Worm (Caenorhabditis elegans) whole organism, young adult: ENCODE data around the gene F53F4.11.

Experiments used
- B0336.3 ChIP-seq: fragments of 200-800 bp; sonication (Bioruptor generic); IDR thresholded peaks from 2 replicates; pipeline ENCODE4 v1.3.6; 2022; ENCODE audit warnings: missing genetic modification characterization, missing compliant biosample characterization
- C06A6.2 ChIP-seq: fragments of 200-800 bp; sonication (Bioruptor generic); conservative IDR thresholded peaks from 2 replicates; pipeline ENCODE4 v1.3.6; 2022; ENCODE audit warnings: missing genetic modification characterization, missing compliant biosample characterization
- D2030.7 ChIP-seq: fragments of 200-800 bp; sonication (Bioruptor generic); IDR thresholded peaks from 2 replicates; pipeline ENCODE4 v1.3.6; 2022; ENCODE audit warnings: missing genetic modification reagents, missing genetic modification characterization, missing compliant biosample characterization
- F22D6.2 ChIP-seq: sonication (generic microtip); optimal IDR thresholded peaks from 2 replicates; lab custom pipeline; 2016; ENCODE audit warnings: mild to moderate bottlenecking, missing genetic modification characterization, missing compliant biosample characterization
- F23B12.7 ChIP-seq: sonication (generic microtip); optimal IDR thresholded peaks from 2 replicates; lab custom pipeline; 2017; ENCODE audit warnings: missing genetic modification characterization, mild to moderate bottlenecking, missing compliant biosample characterization, antibody characterized with exemption, moderate library complexity; ENCODE audit not compliant: insufficient read depth
- Y53G8AR.9 ChIP-seq: fragments of 200-800 bp; sonication (Bioruptor generic); conservative IDR thresholded peaks from 2 replicates; pipeline ENCODE4 v1.3.6; 2022; ENCODE audit warnings: missing genetic modification reagents, missing genetic modification characterization, missing compliant biosample characterization
- Y67H2A.10 ChIP-seq: fragments of 200-800 bp; sonication (Bioruptor generic); conservative IDR thresholded peaks from 2 replicates; pipeline ENCODE4 v1.3.6; 2022; ENCODE audit warnings: missing genetic modification reagents, missing genetic modification characterization, missing compliant biosample characterization
- Y79H2A.3 ChIP-seq: fragments of 200-800 bp; sonication (Bioruptor generic); conservative IDR thresholded peaks from 2 replicates; pipeline ENCODE4 v1.3.6; 2022; ENCODE audit warnings: missing genetic modification reagents, missing genetic modification characterization, missing compliant biosample characterization
- ZK185.1 ChIP-seq: sonication (generic microtip); optimal IDR thresholded peaks from 2 replicates; lab custom pipeline; 2016; ENCODE audit warnings: mild to moderate bottlenecking, missing genetic modification characterization, missing compliant biosample characterization; ENCODE audit not compliant: poor library complexity, severe bottlenecking
- akir-1 ChIP-seq: fragments of 200-800 bp; sonication (Bioruptor generic); optimal IDR thresholded peaks from 2 replicates; lab custom pipeline; 2018; ENCODE audit warnings: mild to moderate bottlenecking, missing genetic modification characterization, moderate library complexity, missing compliant biosample characterization
- ama-1 ChIP-seq, 3 experiments: fragments of 150-350 bp in 1 of 3; sonication (generic microtip) in 2 of 3; optimal IDR thresholded peaks; 2 replicates each; lab custom pipeline; 2014 to 2018; ENCODE audit warnings: missing biosample characterization in 2 of 3, missing genetic modification characterization in 2 of 3, missing genetic modification reagents in 2 of 3
- aptf-2 ChIP-seq: fragments of 200-800 bp; sonication (Bioruptor generic); conservative IDR thresholded peaks from 2 replicates; pipeline ENCODE4 v1.3.6; 2022; ENCODE audit warnings: missing genetic modification reagents, missing genetic modification characterization, missing compliant biosample characterization
- aptf-3 ChIP-seq: fragments of 200-800 bp; sonication (Bioruptor generic); IDR thresholded peaks from 2 replicates; pipeline ENCODE4 v1.3.6; 2022; ENCODE audit warnings: missing genetic modification characterization, missing compliant biosample characterization
- attf-5 ChIP-seq: fragments of 200-800 bp; sonication (Bioruptor generic); optimal IDR thresholded peaks from 2 replicates; lab custom pipeline; 2018; ENCODE audit warnings: mild to moderate bottlenecking, missing genetic modification characterization, missing compliant biosample characterization
- ceh-91 ChIP-seq: fragments of 200-800 bp; sonication (Bioruptor generic); IDR thresholded peaks from 2 replicates; pipeline ENCODE4 v1.3.6; 2022; ENCODE audit warnings: missing genetic modification reagents, missing genetic modification characterization, missing compliant biosample characterization
- chd-7 ChIP-seq: sonication (generic microtip); optimal IDR thresholded peaks from 2 replicates; lab custom pipeline; 2016; ENCODE audit warnings: mild to moderate bottlenecking, missing genetic modification characterization, moderate library complexity, missing compliant biosample characterization
- dpff-1 ChIP-seq: sonication (generic microtip); optimal IDR thresholded peaks from 2 replicates; lab custom pipeline; 2017; ENCODE audit warnings: mild to moderate bottlenecking, missing genetic modification characterization, missing compliant biosample characterization
- dpl-1 ChIP-seq: fragments of 150-350 bp; optimal IDR thresholded peaks from 2 replicates; lab custom pipeline; 2014; ENCODE audit warnings: missing biosample characterization, missing genetic modification reagents, missing genetic modification characterization
- efl-1 ChIP-seq: fragments of 150-350 bp; optimal IDR thresholded peaks from 2 replicates; lab custom pipeline; 2014; ENCODE audit warnings: missing biosample characterization, missing genetic modification reagents, missing genetic modification characterization
- egl-44 ChIP-seq: fragments of 200-800 bp; sonication (Bioruptor generic); IDR thresholded peaks from 2 replicates; pipeline ENCODE4 v1.3.6; 2022; ENCODE audit warnings: missing genetic modification reagents, missing genetic modification characterization, missing compliant biosample characterization
- ekl-4 ChIP-seq: fragments of 200-800 bp; sonication (Bioruptor generic); IDR thresholded peaks from 2 replicates; pipeline ENCODE4 v1.3.6; 2022; ENCODE audit warnings: missing genetic modification reagents, missing genetic modification characterization, missing compliant biosample characterization
- gei-17 ChIP-seq: fragments of 200-800 bp; sonication (Bioruptor generic); optimal IDR thresholded peaks from 2 replicates; lab custom pipeline; 2018; ENCODE audit warnings: mild to moderate bottlenecking, missing genetic modification characterization, missing compliant biosample characterization
- hmg-1.2 ChIP-seq: fragments of 200-800 bp; sonication (Bioruptor generic); IDR thresholded peaks from 2 replicates; pipeline ENCODE4 v1.3.6; 2022; ENCODE audit warnings: missing genetic modification reagents, missing genetic modification characterization, missing compliant biosample characterization
- lin-26 ChIP-seq: fragments of 200-800 bp; sonication (Bioruptor generic); IDR thresholded peaks from 2 replicates; pipeline ENCODE4 v1.3.6; 2022; ENCODE audit warnings: missing genetic modification reagents, missing genetic modification characterization, missing compliant biosample characterization
- lin-35 ChIP-seq, 3 experiments: fragments of 150-350 bp in 2 of 3; sonication (generic microtip) in 1 of 3; optimal IDR thresholded peaks; 2 replicates each; lab custom pipeline; 2014 to 2018; ENCODE audit warnings: missing biosample characterization in 3 of 3, missing genetic modification characterization in 3 of 3, missing genetic modification reagents in 3 of 3
- lin-40 ChIP-seq: sonication (generic microtip); optimal IDR thresholded peaks from 2 replicates; lab custom pipeline; 2016; ENCODE audit warnings: missing genetic modification characterization, mild to moderate bottlenecking, missing compliant biosample characterization, missing genotype, missing genetic modification reagents
- lin-54 ChIP-seq: fragments of 200-800 bp; sonication (Bioruptor generic); optimal IDR thresholded peaks from 2 replicates; lab custom pipeline; 2018; ENCODE audit warnings: mild to moderate bottlenecking, missing genetic modification characterization, missing compliant biosample characterization
- lsy-27 ChIP-seq: sonication (generic microtip); optimal IDR thresholded peaks from 2 replicates; lab custom pipeline; 2017; ENCODE audit warnings: missing genetic modification characterization, mild to moderate bottlenecking, missing compliant biosample characterization, antibody characterized with exemption, missing genotype, borderline replicate concordance; ENCODE audit not compliant: insufficient read depth
- madf-8 ChIP-seq: fragments of 200-800 bp; sonication (Bioruptor generic); conservative IDR thresholded peaks from 2 replicates; pipeline ENCODE4 v1.3.6; 2022; ENCODE audit warnings: missing genetic modification reagents, missing genetic modification characterization, missing compliant biosample characterization
- mes-4 ChIP-seq: sonication (generic microtip); optimal IDR thresholded peaks from 2 replicates; lab custom pipeline; 2016; ENCODE audit warnings: missing genotype, missing genetic modification characterization, missing compliant biosample characterization
- nfyb-1 ChIP-seq: fragments of 200-800 bp; sonication (Bioruptor generic); IDR thresholded peaks from 2 replicates; pipeline ENCODE4 v1.3.6; 2022; ENCODE audit warnings: missing genetic modification reagents, missing genetic modification characterization, missing compliant biosample characterization
- nhr-27 ChIP-seq: fragments of 200-800 bp; sonication (Bioruptor generic); optimal IDR thresholded peaks from 2 replicates; lab custom pipeline; 2018; ENCODE audit warnings: mild to moderate bottlenecking, missing genetic modification characterization, moderate library complexity, missing compliant biosample characterization
- rcor-1 ChIP-seq: fragments of 200-800 bp; sonication (Bioruptor generic); IDR thresholded peaks from 2 replicates; pipeline ENCODE4 v1.3.6; 2022; ENCODE audit warnings: missing genetic modification reagents, missing genetic modification characterization, missing compliant biosample characterization
- repo-1 ChIP-seq: sonication (generic microtip); optimal IDR thresholded peaks from 2 replicates; lab custom pipeline; 2017; ENCODE audit warnings: mild to moderate bottlenecking, missing genetic modification characterization, missing compliant biosample characterization
- sea-2 ChIP-seq: fragments of 200-800 bp; sonication (Bioruptor generic); IDR thresholded peaks from 2 replicates; pipeline ENCODE4 v1.3.6; 2022; ENCODE audit warnings: missing genetic modification characterization, missing compliant biosample characterization
- snpc-1.1 ChIP-seq: sonication (generic microtip); optimal IDR thresholded peaks from 2 replicates; lab custom pipeline; 2017; ENCODE audit warnings: missing genetic modification characterization, mild to moderate bottlenecking, missing compliant biosample characterization, antibody characterized with exemption, moderate library complexity, missing genotype, missing genetic modification reagents; ENCODE audit not compliant: insufficient read depth
- tbp1 ChIP-seq: fragments of 200-800 bp; sonication (Bioruptor generic); optimal IDR thresholded peaks from 2 replicates; lab custom pipeline; 2018; ENCODE audit warnings: mild to moderate bottlenecking, missing genetic modification characterization, missing compliant biosample characterization
- tbx-9 ChIP-seq: sonication (generic microtip); optimal IDR thresholded peaks from 2 replicates; lab custom pipeline; 2016; ENCODE audit warnings: borderline replicate concordance, missing genetic modification characterization, inconsistent platforms, missing compliant biosample characterization
- unc-130 ChIP-seq: sonication (generic microtip); optimal IDR thresholded peaks from 2 replicates; lab custom pipeline; 2016; ENCODE audit warnings: missing genetic modification reagents, missing genetic modification characterization, missing compliant biosample characterization
- zfh-2 ChIP-seq: fragments of 200-800 bp; sonication (Bioruptor generic); conservative IDR thresholded peaks from 2 replicates; pipeline ENCODE4 v1.3.6; 2022; ENCODE audit warnings: missing genetic modification reagents, missing genetic modification characterization, missing compliant biosample characterization

F53F4.11 gene

DNA sequence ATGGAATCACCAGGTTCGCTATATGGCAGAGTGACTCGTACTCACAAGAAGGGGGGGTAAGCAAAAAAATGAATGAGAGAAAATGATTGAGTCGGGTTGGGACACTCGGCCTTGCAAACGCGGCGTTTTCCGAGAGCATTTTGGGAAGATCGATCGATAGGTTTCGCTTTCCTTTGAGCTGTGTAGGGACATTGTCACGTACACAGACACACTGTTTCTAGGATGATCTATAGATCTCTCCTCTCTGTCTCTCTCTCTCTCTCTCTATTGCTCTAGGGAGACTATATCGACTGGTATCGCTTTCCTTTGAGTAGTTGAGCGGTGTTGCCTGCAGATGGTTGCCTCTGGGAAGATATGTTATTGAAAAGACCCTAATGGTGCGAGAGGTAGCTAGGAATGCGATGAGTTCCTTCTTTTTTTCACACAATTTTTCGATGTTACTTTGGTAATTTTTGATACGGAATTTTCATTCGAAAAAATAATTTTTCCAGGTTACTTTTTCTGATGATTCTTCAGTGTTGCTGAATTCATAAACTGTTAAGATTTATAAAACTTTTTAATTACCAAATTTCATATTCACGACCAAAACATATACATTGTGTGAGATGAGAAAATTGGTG is 25.5 kb upstream of the F53F4.11 start, which contains the start of gene H37A05.4 (continued):
- TF ChIP-seq egl-44 (GFP tag; lab: Robert Waterston, UW) (peak; percentile 56; the same call in 1 of the 2 replicates), C06A6.2 (GFP tag; lab: Robert Waterston, UW) (peak; percentile 57), unc-130 (GFP tag; lab: Kevin White, UChicago) (no peak), gei-17 (GFP tag; lab: Kevin White, UChicago) (no peak), repo-1 (tag; lab: Kevin White, UChicago) (peak; percentile 85), lin-26 (GFP tag; lab: Robert Waterston, UW) (peak; percentile 54), ama-1 (optimal IDR thresholded peaks at IDR 0.05; lab: Kevin White, UChicago) (peak; percentile 66), ama-1 (GFP tag; optimal IDR thresholded peaks at IDR 0.05; lab: Kevin White, UChicago) (peak; percentile 8 to 62), chd-7 (peak; percentile 55), lin-35 (GFP tag; optimal IDR thresholded peaks at IDR 0.05; lab: Kevin White, UChicago) (peak in 1 of 3 experiments; percentile 17), attf-5 (peak; percentile 31), F23B12.7 (tag; lab: Kevin White, UChicago) (no peak), Y53G8AR.9 (GFP tag; lab: Robert Waterston, UW) (peak; percentile 91), F22D6.2 (tag; lab: Kevin White, UChicago) (peak; percentile 5), D2030.7 (peak; percentile 32; the same call in 1 of the 2 replicates), nfyb-1 (GFP tag; lab: Robert Waterston, UW) (peak; percentile 90), efl-1 (no peak), akir-1 (GFP tag; lab: Kevin White, UChicago) (no peak), B0336.3 (GFP tag; lab: Robert Waterston, UW) (peak; percentile 92), Y67H2A.10 (GFP tag; lab: Robert Waterston, UW) (peak; percentile 26; the same call in 1 of the 2 replicates), sea-2 (GFP tag; lab: Robert Waterston, UW) (peak; percentile 15; the same call in 1 of the 2 replicates), nhr-27 (tag; lab: Kevin White, UChicago) (peak; percentile 50), zfh-2 (GFP tag; lab: Robert Waterston, UW) (0 out of 2 replicates have a peak, but pooled peaks have one; percentile 20), ceh-91 (GFP tag; lab: Robert Waterston, UW) (no peak), snpc-1.1 (tag; lab: Kevin White, UChicago) (no peak), lin-54 (GFP tag; lab: Kevin White, UChicago) (peak; percentile 8), hmg-1.2 (GFP tag; lab: Robert Waterston, UW) (peak; percentile 52), tbp1 (peak; percentile 39), dpl-1 (no peak), lin-40 (peak; percentile 65), dpff-1 (peak; percentile 90)

ce11 chrV:13647617-13648016 is 23.3 kb upstream of the F53F4.11 start:
- TF ChIP-seq mes-4 (tag; lab: Kevin White, UChicago) (no peak), madf-8 (GFP tag; lab: Robert Waterston, UW) (0 out of 2 replicates have a peak, but pooled peaks have one; percentile 6), lsy-27 (tag; lab: Kevin White, UChicago) (no peak), aptf-3 (GFP tag; lab: Robert Waterston, UW) (peak; percentile 99), aptf-2 (GFP tag; lab: Robert Waterston, UW) (peak; percentile 99), Y79H2A.3 (GFP tag; lab: Robert Waterston, UW) (0 out of 2 replicates have a peak, but pooled peaks have one; percentile 35), ZK185.1 (tag; lab: Kevin White, UChicago) (no peak), ceh-91 (GFP tag; lab: Robert Waterston, UW) (no peak), lin-26 (GFP tag; lab: Robert Waterston, UW) (0 out of 2 replicates have a peak, but pooled peaks have one; percentile 27), ekl-4 (GFP tag; lab: Robert Waterston, UW) (no peak), tbx-9 (tag; lab: Kevin White, UChicago) (no peak), rcor-1 (GFP tag; lab: Robert Waterston, UW) (peak; percentile 24; the same call in 1 of the 2 replicates)
